Worm (Caenorhabditis elegans) whole organism, L3 larva: ENCODE data around the gene C10C6.7.

Source experiments
- R02D3.7 ChIP-seq: fragments of 150-350 bp; optimal IDR thresholded peaks from 2 replicates; lab custom pipeline; 2014; ENCODE audit warnings: missing biosample characterization, missing genetic modification characterization
- elt-2 ChIP-seq: sonication (generic microtip); optimal IDR thresholded peaks from 2 replicates; lab custom pipeline; 2016; ENCODE audit warnings: missing genetic modification reagents, mild to moderate bottlenecking, missing genetic modification characterization, missing compliant biosample characterization
- fkh-10 ChIP-seq: sonication (generic microtip); optimal IDR thresholded peaks from 2 replicates; lab custom pipeline; 2017; ENCODE audit warnings: missing biosample characterization, missing genetic modification reagents, missing genetic modification characterization
- lsy-12 ChIP-seq: sonication (generic microtip); optimal IDR thresholded peaks from 2 replicates; lab custom pipeline; 2016; ENCODE audit warnings: mild to moderate bottlenecking, missing genetic modification characterization, missing compliant biosample characterization
- nhr-237 ChIP-seq: fragments of 150-350 bp; optimal IDR thresholded peaks from 2 replicates; lab custom pipeline; 2014; ENCODE audit warnings: missing biosample characterization, missing genetic modification characterization
- nhr-25 ChIP-seq: sonication (generic microtip); optimal IDR thresholded peaks from 2 replicates; lab custom pipeline; 2017; ENCODE audit warnings: missing biosample characterization, missing genetic modification characterization
- nhr-76 ChIP-seq: fragments of 150-350 bp; sonication (generic microtip); optimal IDR thresholded peaks from 5 replicates; lab custom pipeline; 2014; ENCODE audit warnings: missing biosample characterization, missing genetic modification characterization
- snpc-4 ChIP-seq: fragments of 150-350 bp; optimal IDR thresholded peaks from 2 replicates; lab custom pipeline; 2014; ENCODE audit warnings: missing biosample characterization, missing genetic modification characterization
- tbx-2 ChIP-seq: sonication (generic microtip); optimal IDR thresholded peaks from 2 replicates; lab custom pipeline; 2016; ENCODE audit warnings: mild to moderate bottlenecking, missing genetic modification characterization, missing compliant biosample characterization
- unc-39 ChIP-seq: sonication (generic microtip); optimal IDR thresholded peaks from 4 replicates; lab custom pipeline; 2017; ENCODE audit warnings: missing biosample characterization, missing genetic modification characterization
- unc-62 ChIP-seq: fragments of 150-350 bp; sonication (generic microtip); optimal IDR thresholded peaks from 4 replicates; lab custom pipeline; 2014; ENCODE audit warnings: missing biosample characterization, missing genetic modification reagents, missing genetic modification characterization
- ztf-4 ChIP-seq: fragments of 150-350 bp; optimal IDR thresholded peaks from 2 replicates; lab custom pipeline; 2014; ENCODE audit warnings: missing biosample characterization, missing genetic modification characterization

ce11 chrIV:11494924-11495323, 27.6 kb upstream of the C10C6.7 start:
- TF ChIP-seq nhr-76 (no peak), elt-2 (tag; lab: Kevin White, UChicago) (no peak), snpc-4 (no peak), nhr-25 (no peak), unc-62 (GFP tag; lab: Kevin White, UChicago) (no peak), unc-39 (tag; lab: Kevin White, UChicago) (no peak), nhr-237 (tag; lab: Kevin White, UChicago) (no peak), tbx-2 (no peak), R02D3.7 (tag; lab: Kevin White, UChicago) (no peak), fkh-10 (GFP tag; lab: Kevin White, UChicago) (peak; percentile 18), lsy-12 (tag; lab: Kevin White, UChicago) (no peak), ztf-4 (no peak)
